Worm (Caenorhabditis elegans) whole organism, L4 larva: ENCODE data around the gene C05E11.2.
A peak's percentile ranks its signal among the peaks of the same experiment; 100 is the strongest.

ENCODE experiments used
- D1046.2 ChIP-seq: fragments of 200-800 bp; sonication (Bioruptor generic); IDR thresholded peaks from 2 replicates; pipeline ENCODE4 v1.3.6; 2022; ENCODE audit warnings: missing genetic modification characterization, missing compliant biosample characterization
- T26A8.4 ChIP-seq: fragments of 200-800 bp; sonication (Bioruptor generic); IDR thresholded peaks from 2 replicates; pipeline ENCODE4 v1.3.6; 2022; ENCODE audit warnings: missing genetic modification characterization, missing compliant biosample characterization
- Y48G9A.11 ChIP-seq: fragments of 200-800 bp; sonication (Bioruptor generic); IDR thresholded peaks from 2 replicates; pipeline ENCODE4 v1.3.6; 2022; ENCODE audit warnings: missing genetic modification reagents, missing genetic modification characterization, missing compliant biosample characterization
- Y5F2A.4 ChIP-seq: fragments of 200-800 bp; sonication (Bioruptor generic); optimal IDR thresholded peaks from 2 replicates; lab custom pipeline; 2018; ENCODE audit warnings: mild to moderate bottlenecking, missing genetic modification characterization, missing compliant biosample characterization
- Y75B8A.6 ChIP-seq: fragments of 200-800 bp; sonication (Bioruptor generic); IDR thresholded peaks from 2 replicates; pipeline ENCODE4 v1.3.6; 2022; ENCODE audit warnings: missing genetic modification reagents, missing genetic modification characterization, missing compliant biosample characterization
- ctbp-1 ChIP-seq: fragments of 200-800 bp; sonication (Bioruptor generic); IDR thresholded peaks from 2 replicates; pipeline ENCODE4 v1.3.6; 2022; ENCODE audit warnings: missing genetic modification reagents, missing genetic modification characterization, missing compliant biosample characterization
- daf-16 ChIP-seq, 3 experiments: sonication (generic microtip); optimal IDR thresholded peaks; 2 replicates each; lab custom pipeline; 2016 to 2017; ENCODE audit warnings: missing genetic modification characterization in 3 of 3, missing genetic modification reagents in 3 of 3, mild to moderate bottlenecking in 2 of 3, missing compliant biosample characterization in 2 of 3, missing biosample characterization in 1 of 3, moderate library complexity in 1 of 3
- dmd-6 ChIP-seq: fragments of 200-800 bp; sonication (Bioruptor generic); IDR thresholded peaks from 2 replicates; pipeline ENCODE4 v1.3.6; 2022; ENCODE audit warnings: missing genetic modification reagents, missing genetic modification characterization, missing compliant biosample characterization
- dmd-9 ChIP-seq: fragments of 200-800 bp; sonication (Bioruptor generic); IDR thresholded peaks from 2 replicates; pipeline ENCODE4 v1.3.6; 2022; ENCODE audit warnings: missing genetic modification reagents, missing genetic modification characterization, missing compliant biosample characterization
- dpl-1 ChIP-seq: fragments of 150-350 bp; optimal IDR thresholded peaks from 2 replicates; lab custom pipeline; 2014; ENCODE audit warnings: missing biosample characterization, missing genetic modification reagents, missing genetic modification characterization
- duxl-1 ChIP-seq: sonication (generic microtip); optimal IDR thresholded peaks from 2 replicates; lab custom pipeline; 2016; ENCODE audit warnings: mild to moderate bottlenecking, missing genetic modification characterization, moderate library complexity, missing compliant biosample characterization; ENCODE audit not compliant: poor library complexity
- gei-8 ChIP-seq: fragments of 200-800 bp; sonication (Bioruptor generic); optimal IDR thresholded peaks from 2 replicates; lab custom pipeline; 2018; ENCODE audit warnings: mild to moderate bottlenecking, missing genetic modification characterization, missing compliant biosample characterization
- hif-1 ChIP-seq, 2 experiments: sonication (generic microtip); optimal IDR thresholded peaks; 2 replicates each; lab custom pipeline; 2016 to 2017; ENCODE audit warnings: missing compliant biosample characterization in 2 of 2, missing genetic modification characterization in 2 of 2, missing genetic modification reagents in 2 of 2, missing genotype in 2 of 2, mild to moderate bottlenecking in 1 of 2
- hlh-11 ChIP-seq: fragments of 200-800 bp; sonication (Bioruptor generic); optimal IDR thresholded peaks from 2 replicates; lab custom pipeline; 2018; ENCODE audit warnings: mild to moderate bottlenecking, missing genetic modification characterization, missing compliant biosample characterization
- hlh-30 ChIP-seq: sonication (generic microtip); optimal IDR thresholded peaks from 2 replicates; lab custom pipeline; 2017; ENCODE audit warnings: antibody characterized with exemption, mild to moderate bottlenecking, missing genetic modification characterization, missing compliant biosample characterization; ENCODE audit not compliant: insufficient read depth
- lim-7 ChIP-seq: fragments of 200-800 bp; sonication (Bioruptor generic); IDR thresholded peaks from 2 replicates; pipeline ENCODE4 v1.3.6; 2022; ENCODE audit warnings: missing genetic modification characterization, missing compliant biosample characterization
- lin-1 ChIP-seq: fragments of 200-800 bp; sonication (Bioruptor generic); IDR thresholded peaks from 2 replicates; pipeline ENCODE4 v1.3.6; 2022; ENCODE audit warnings: missing genetic modification reagents, missing genetic modification characterization, missing compliant biosample characterization
- lin-13 ChIP-seq: fragments of 150-350 bp; optimal IDR thresholded peaks from 2 replicates; lab custom pipeline; 2014; ENCODE audit warnings: missing biosample characterization, missing genetic modification reagents, missing genetic modification characterization
- lin-29 ChIP-seq: fragments of 200-800 bp; sonication (Bioruptor generic); IDR thresholded peaks from 2 replicates; pipeline ENCODE4 v1.3.6; 2022; ENCODE audit warnings: missing genetic modification reagents, missing genetic modification characterization, missing compliant biosample characterization
- lsy-2 ChIP-seq, 2 experiments: fragments of 150-350 bp in 1 of 2; sonication (generic microtip) in 1 of 2; optimal IDR thresholded peaks; 2 replicates each; lab custom pipeline; 2014 to 2017; ENCODE audit warnings: missing biosample characterization in 2 of 2, missing genetic modification characterization in 2 of 2
- madf-5 ChIP-seq, 2 experiments: fragments of 200-800 bp; sonication (Bioruptor generic); IDR thresholded peaks; 2 replicates each; pipeline ENCODE4 v1.3.6; 2022; ENCODE audit warnings: missing compliant biosample characterization in 2 of 2, missing genetic modification characterization in 2 of 2
- mdl-1 ChIP-seq, 2 experiments: fragments of 150-350 bp in 1 of 2; sonication (generic microtip) in 1 of 2; optimal IDR thresholded peaks; 2 replicates each; lab custom pipeline; 2014 to 2017; ENCODE audit warnings: missing biosample characterization in 2 of 2, missing genetic modification characterization in 2 of 2
- mep-1 ChIP-seq: fragments of 150-350 bp; sonication (generic microtip); optimal IDR thresholded peaks from 3 replicates; lab custom pipeline; 2014; ENCODE audit warnings: missing biosample characterization, missing genetic modification characterization
- mes-2 ChIP-seq: sonication (generic microtip); optimal IDR thresholded peaks from 2 replicates; lab custom pipeline; 2016; ENCODE audit warnings: missing genotype, mild to moderate bottlenecking, missing genetic modification characterization, missing compliant biosample characterization; ENCODE audit not compliant: poor library complexity, severe bottlenecking
- nhr-102 ChIP-seq: sonication (generic microtip); optimal IDR thresholded peaks from 2 replicates; lab custom pipeline; 2016; ENCODE audit warnings: mild to moderate bottlenecking, missing genetic modification characterization, moderate library complexity, missing compliant biosample characterization
- nhr-111 ChIP-seq: fragments of 200-800 bp; sonication (Bioruptor generic); optimal IDR thresholded peaks from 2 replicates; lab custom pipeline; 2018; ENCODE audit warnings: mild to moderate bottlenecking, missing genetic modification characterization, missing compliant biosample characterization
- nhr-28 ChIP-seq: fragments of 150-350 bp; optimal IDR thresholded peaks from 2 replicates; lab custom pipeline; 2014; ENCODE audit warnings: missing biosample characterization, missing genetic modification characterization
- nhr-41 ChIP-seq: fragments of 200-800 bp; sonication (Bioruptor generic); IDR thresholded peaks from 2 replicates; pipeline ENCODE4 v1.3.6; 2022; ENCODE audit warnings: missing genetic modification reagents, missing genetic modification characterization, missing compliant biosample characterization
- nhr-42 ChIP-seq: fragments of 200-800 bp; sonication (Bioruptor generic); IDR thresholded peaks from 2 replicates; pipeline ENCODE4 v1.3.6; 2022; ENCODE audit warnings: missing genetic modification characterization, missing compliant biosample characterization
- php-3 ChIP-seq: fragments of 200-800 bp; sonication (Bioruptor generic); IDR thresholded peaks from 2 replicates; pipeline ENCODE4 v1.3.6; 2022; ENCODE audit warnings: missing genetic modification reagents, missing genetic modification characterization, missing compliant biosample characterization
- sdz-12 ChIP-seq: fragments of 200-800 bp; sonication (Bioruptor generic); optimal IDR thresholded peaks from 2 replicates; lab custom pipeline; 2018; ENCODE audit warnings: mild to moderate bottlenecking, missing genetic modification characterization, missing compliant biosample characterization
- snpc-1.2 ChIP-seq: fragments of 200-800 bp; sonication (Bioruptor generic); IDR thresholded peaks from 2 replicates; pipeline ENCODE4 v1.3.6; 2022; ENCODE audit warnings: missing genetic modification reagents, missing genetic modification characterization, missing compliant biosample characterization
- spr-1 ChIP-seq: sonication (generic microtip); optimal IDR thresholded peaks from 2 replicates; lab custom pipeline; 2016; ENCODE audit warnings: mild to moderate bottlenecking, missing genetic modification characterization, missing compliant biosample characterization
- spr-3 ChIP-seq: fragments of 200-800 bp; sonication (Bioruptor generic); optimal IDR thresholded peaks from 2 replicates; lab custom pipeline; 2018; ENCODE audit warnings: mild to moderate bottlenecking, missing genetic modification characterization, missing compliant biosample characterization
- vab-7 ChIP-seq: fragments of 200-800 bp; sonication (Bioruptor generic); IDR thresholded peaks from 2 replicates; pipeline ENCODE4 v1.3.6; 2022; ENCODE audit warnings: missing genetic modification reagents, missing genetic modification characterization, missing compliant biosample characterization
- zfp-3 ChIP-seq: fragments of 200-800 bp; sonication (Bioruptor generic); conservative IDR thresholded peaks from 2 replicates; pipeline ENCODE4 v1.3.6; 2022; ENCODE audit warnings: missing genetic modification reagents, missing genetic modification characterization, missing compliant biosample characterization
- zip-11 ChIP-seq: fragments of 200-800 bp; sonication (Bioruptor generic); IDR thresholded peaks from 2 replicates; pipeline ENCODE4 v1.3.6; 2022; ENCODE audit warnings: missing genetic modification characterization, missing compliant biosample characterization

Gene C05E11.2

ce11 chrX:4606389-4606880 is 19.7 kb downstream of the C05E11.2 start (continued):
- TF ChIP-seq hlh-30 (tag; lab: Kevin White, UChicago) (peak; percentile 56), hlh-11 (tag; lab: Kevin White, UChicago) (peak; percentile 98), nhr-28 (tag; lab: Kevin White, UChicago) (peak; percentile 57), mes-2 (tag; lab: Kevin White, UChicago) (peak; percentile 55), hif-1 (tag; optimal IDR thresholded peaks at IDR 0.05; lab: Kevin White, UChicago) (peak in 1 of 2 experiments; percentile 80), zfp-3 (GFP tag; lab: Robert Waterston, UW) (peak; percentile 76; the same call in 1 of the 2 replicates), lin-29 (GFP tag; lab: Robert Waterston, UW) (peak; percentile 84), gei-8 (peak; percentile 93), spr-3 (GFP tag; lab: Kevin White, UChicago) (peak; percentile 88), dmd-9 (peak; percentile 92), Y48G9A.11 (0 out of 2 replicates have a peak, but pooled peaks have one; percentile 14), sdz-12 (GFP tag; lab: Kevin White, UChicago) (peak; percentile 85), lin-1 (GFP tag; lab: Robert Waterston, UW) (peak; percentile 70; the same call in 1 of the 2 replicates), vab-7 (GFP tag; lab: Robert Waterston, UW) (peak; percentile 66), mep-1 (tag; lab: Kevin White, UChicago) (peak; percentile 81), snpc-1.2 (GFP tag; lab: Robert Waterston, UW) (peak; percentile 62; the same call in 1 of the 2 replicates), dmd-6 (GFP tag; lab: Robert Waterston, UW) (peak; percentile 88), nhr-41 (GFP tag; lab: Robert Waterston, UW) (peak; percentile 51), lsy-2 (tag; optimal IDR thresholded peaks at IDR 0.05; lab: Kevin White, UChicago) (peak in 1 of 2 experiments; percentile 35), lin-13 (GFP tag; lab: Kevin White, UChicago) (peak; percentile 22), duxl-1 (tag; lab: Kevin White, UChicago) (peak; percentile 26), daf-16 (GFP tag; optimal IDR thresholded peaks at IDR 0.05; lab: Kevin White, UChicago) (peak in 1 of 2 experiments; percentile 92), daf-16 (tag; optimal IDR thresholded peaks at IDR 0.05; lab: Kevin White, UChicago) (peak; percentile 22), spr-1 (peak; percentile 24), mdl-1 (tag; optimal IDR thresholded peaks at IDR 0.05; lab: Kevin White, UChicago) (peak in 1 of 2 experiments; percentile 11), nhr-42 (GFP tag; lab: Robert Waterston, UW) (peak; percentile 91), php-3 (GFP tag; lab: Robert Waterston, UW) (peak; percentile 76; the same call in 1 of the 2 replicates), Y5F2A.4 (GFP tag; lab: Kevin White, UChicago) (peak; percentile 81), madf-5 (GFP tag; IDR thresholded peaks at IDR 0.05; lab: Robert Waterston, UW) (0 out of 4 replicates have a peak, but pooled peaks of 1 of the 2 experiments have one; percentile 57), nhr-111 (peak; percentile 64), nhr-102 (peak; percentile 79), D1046.2 (GFP tag; lab: Robert Waterston, UW) (peak; percentile 53; the same call in 1 of the 2 replicates), T26A8.4 (GFP tag; lab: Robert Waterston, UW) (peak; percentile 93)

- TF ChIP-seq ctbp-1 (no peak), dpl-1 (GFP tag; lab: Kevin White, UChicago) (no peak), mep-1 (tag; lab: Kevin White, UChicago) (no peak), zip-11 (no peak), Y75B8A.6 (GFP tag; lab: Robert Waterston, UW) (no peak), D1046.2 (GFP tag; lab: Robert Waterston, UW) (no peak), hlh-30 (tag; lab: Kevin White, UChicago) (peak; percentile 15), lim-7 (GFP tag; lab: Robert Waterston, UW) (peak; percentile 60), snpc-1.2 (GFP tag; lab: Robert Waterston, UW) (peak; percentile 67; the same call in 1 of the 2 replicates)
Observed at ce11 chrX:4607300-4607699, 20.6 kb downstream of the C05E11.2 start.
